Worm (Caenorhabditis elegans): ENCODE results near the gene flp-4.

flp-4 gene

DNA sequence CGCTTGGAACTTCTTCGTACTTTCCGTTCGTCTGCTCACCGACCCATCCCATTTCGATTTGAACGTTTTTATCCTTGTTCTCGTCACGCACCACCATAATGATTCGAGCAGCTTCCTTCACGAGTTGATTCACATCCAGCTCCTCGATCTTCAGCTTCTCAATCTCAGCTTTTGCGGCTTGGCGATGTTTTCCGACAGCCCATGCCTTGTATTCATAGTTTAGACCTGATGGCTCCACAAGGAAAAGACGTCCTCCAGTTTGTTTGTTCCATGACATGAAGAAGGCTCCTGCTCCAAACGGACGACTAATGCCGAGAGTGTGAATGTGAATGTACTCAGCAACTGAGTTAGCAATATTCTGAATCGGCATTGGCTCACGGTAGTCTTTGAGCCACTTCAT lies 50.4 kb downstream of the flp-4 start:
- TF ChIP-seq lin-38 (GFP tag; IDR thresholded peaks at IDR 0.05) = no peak
- no peak for TF ChIP-seq D1046.2 (GFP tag; IDR thresholded peaks at IDR 0.05)
- TF ChIP-seq F37D6.2 (tag; optimal IDR thresholded peaks at IDR 0.05) = no peak
- TF ChIP-seq nhr-48 (tag; optimal IDR thresholded peaks at IDR 0.05) = no peak
- TF ChIP-seq lin-29 (GFP tag; IDR thresholded peaks at IDR 0.05) = no peak
- peak; percentile 96 for TF ChIP-seq aha-1 (tag)

DNA sequence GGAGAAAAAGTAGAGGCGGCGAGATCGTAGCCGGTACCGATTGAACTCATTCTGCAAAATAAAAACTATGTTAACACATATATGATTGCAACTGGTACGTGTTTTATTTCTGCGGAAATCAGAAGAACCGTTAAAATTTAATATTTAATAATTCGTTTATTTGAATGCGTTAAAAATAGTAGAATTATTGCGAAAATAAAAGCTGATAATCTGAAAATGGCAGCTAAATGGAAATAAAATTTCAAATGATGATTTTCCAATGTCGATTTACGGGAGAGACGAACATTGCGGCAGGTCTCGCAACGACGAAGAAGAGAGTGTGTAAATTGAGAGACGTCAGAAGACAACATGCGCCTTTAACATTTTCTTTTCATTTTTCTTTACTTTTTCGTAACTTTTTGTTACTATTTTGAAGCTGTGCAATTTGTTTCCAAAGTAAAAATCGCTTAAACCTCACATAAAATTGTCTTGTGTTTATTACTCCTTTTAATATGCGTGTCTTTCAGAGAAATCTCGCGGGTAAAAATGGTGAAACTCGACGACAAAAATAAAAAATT lies 51.2 kb downstream of the flp-4 start, which contains the start of the genes pas-7 and puf-12:
pas-7 (minus strand) TSS at position 51 of the 557 bp plus-strand sequence.
puf-12 (plus strand) TSS at position 507 of the 557 bp plus-strand sequence.
- TF ChIP-seq dpl-1 (GFP tag; optimal IDR thresholded peaks at IDR 0.05) = peak; percentile 12
- peak; percentile 38 for TF ChIP-seq R02D3.7 (tag; optimal IDR thresholded peaks at IDR 0.05)
- TF ChIP-seq duxl-1 (tag; optimal IDR thresholded peaks at IDR 0.05; ENCODE audit: poor library complexity) = no peak
- peak; percentile 65 for TF ChIP-seq nhr-6 (tag; optimal IDR thresholded peaks at IDR 0.05)
- no peak for TF ChIP-seq zfp-3 (GFP tag; conservative IDR thresholded peaks at IDR 0.05)
- no peak for TF ChIP-seq spr-3 (GFP tag; optimal IDR thresholded peaks at IDR 0.05)
- TF ChIP-seq lsy-2 (tag; optimal IDR thresholded peaks at IDR 0.05) = peak in 1 of 2 experiments; percentile 66
- TF ChIP-seq mes-2 (tag; optimal IDR thresholded peaks at IDR 0.05; ENCODE audit: poor library complexity, severe bottlenecking) = peak; percentile 64
- TF ChIP-seq pha-4 (GFP tag; IDR thresholded peaks at IDR 0.05) = no peak
- peak; percentile 65 for TF ChIP-seq pha-4 (tag; optimal IDR thresholded peaks at IDR 0.05)

DNA sequence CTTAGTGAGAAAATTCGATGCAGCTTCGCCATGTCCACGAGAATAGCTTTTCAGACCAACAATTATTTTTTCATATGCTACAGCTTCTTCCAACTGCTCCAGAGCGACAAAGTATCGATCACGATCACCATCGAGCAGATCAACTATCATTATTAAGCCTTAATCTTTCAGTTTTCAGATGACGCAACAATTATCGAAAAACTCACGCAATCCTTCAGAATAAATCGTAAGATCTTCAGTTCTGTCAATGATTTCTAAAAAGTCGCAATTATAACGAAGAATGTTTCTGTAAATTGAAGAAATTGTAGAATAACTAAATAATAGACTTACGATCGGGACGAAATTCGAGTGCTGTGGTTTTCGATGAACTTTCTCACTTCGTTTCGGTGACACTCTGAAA lies 54.5 kb downstream of the flp-4 start:
- no peak for TF ChIP-seq saeg-2 (GFP tag; IDR thresholded peaks at IDR 0.05)
- no peak for TF ChIP-seq tag-97 (GFP tag; IDR thresholded peaks at IDR 0.05)
- no peak for TF ChIP-seq madf-5 (GFP tag; IDR thresholded peaks at IDR 0.05)
- no peak for TF ChIP-seq sdz-12 (GFP tag; optimal IDR thresholded peaks at IDR 0.05)
- TF ChIP-seq daf-12 (tag; optimal IDR thresholded peaks at IDR 0.05) = no peak

Data from whole organism, L4 larva.